Fruit fly (Drosophila melanogaster) whole organism, embryonic: ENCODE measurements around the gene CG6511.
A peak's percentile ranks its signal among the peaks of the same experiment; 100 is the strongest.

ENCODE experiments used
- CG1024 ChIP-seq: fragments of 200-800 bp; sonication (Bioruptor generic); IDR thresholded peaks from 2 replicates; pipeline ENCODE4 v1.3.6; 2022; ENCODE audit warnings: missing biosample characterization, missing genetic modification characterization
- CG11723 ChIP-seq: fragments of 200-800 bp; sonication (Bioruptor generic); optimal IDR thresholded peaks from 2 replicates; lab custom pipeline; 2017; ENCODE audit warnings: missing biosample characterization, mild to moderate bottlenecking, missing genetic modification characterization
- CG1233 ChIP-seq: fragments of 200-800 bp; sonication (Bioruptor generic); optimal IDR thresholded peaks from 4 replicates; lab custom pipeline; 2018; ENCODE audit warnings: missing biosample characterization, mild to moderate bottlenecking, missing genetic modification characterization
- CG15269 ChIP-seq: fragments of 200-800 bp; sonication (Bioruptor generic); optimal IDR thresholded peaks from 2 replicates; lab custom pipeline; 2018; ENCODE audit warnings: missing biosample characterization, mild to moderate bottlenecking, missing genetic modification characterization, moderate library complexity
- CG15479 ChIP-seq: fragments of 200-800 bp; sonication (Bioruptor generic); optimal IDR thresholded peaks from 3 replicates; lab custom pipeline; 2019; ENCODE audit warnings: missing biosample characterization, mild to moderate bottlenecking, missing genetic modification characterization, moderate library complexity
- CG15514 ChIP-seq: fragments of 200-800 bp; sonication (Bioruptor generic); optimal IDR thresholded peaks from 3 replicates; lab custom pipeline; 2017; ENCODE audit warnings: missing biosample characterization, missing genetic modification characterization, mild to moderate bottlenecking, moderate library complexity, missing genetic modification reagents
- CG1832 ChIP-seq: fragments of 200-800 bp; sonication (Bioruptor generic); optimal IDR thresholded peaks from 2 replicates; lab custom pipeline; 2017; ENCODE audit warnings: missing biosample characterization, mild to moderate bottlenecking, missing genetic modification characterization, inconsistent platforms
- CG18476 ChIP-seq: fragments of 200-800 bp; sonication (Bioruptor generic); optimal IDR thresholded peaks from 2 replicates; lab custom pipeline; 2016; ENCODE audit warnings: missing biosample characterization, mild to moderate bottlenecking, missing genetic modification characterization
- CG2116 ChIP-seq: fragments of 200-800 bp; sonication (Bioruptor generic); optimal IDR thresholded peaks from 3 replicates; lab custom pipeline; 2018; ENCODE audit warnings: missing biosample characterization, mild to moderate bottlenecking, missing genetic modification characterization
- CG2120 ChIP-seq: fragments of 200-800 bp; sonication (Bioruptor generic); optimal IDR thresholded peaks from 3 replicates; lab custom pipeline; 2016; ENCODE audit warnings: missing biosample characterization, missing genetic modification characterization
- CG2199 ChIP-seq: fragments of 200-800 bp; sonication (Bioruptor generic); IDR thresholded peaks from 3 replicates; pipeline ENCODE4 v1.3.6; 2022; ENCODE audit warnings: missing biosample characterization, missing genetic modification characterization
- CG3407 ChIP-seq: fragments of 200-800 bp; sonication (Bioruptor generic); optimal IDR thresholded peaks from 2 replicates; lab custom pipeline; 2018; ENCODE audit warnings: missing biosample characterization, mild to moderate bottlenecking, missing genetic modification characterization
- CG34224 ChIP-seq: fragments of 200-800 bp; sonication (Bioruptor generic); IDR thresholded peaks from 3 replicates; pipeline ENCODE4 v1.3.6; 2022; ENCODE audit warnings: missing biosample characterization, missing genetic modification characterization; ENCODE audit not compliant: partially characterized antibody
- CG5180 ChIP-seq: fragments of 200-800 bp; sonication (Bioruptor generic); optimal IDR thresholded peaks from 3 replicates; lab custom pipeline; 2017; ENCODE audit warnings: missing biosample characterization, missing genetic modification characterization, mild to moderate bottlenecking, moderate library complexity, missing genetic modification reagents
- CG6272 ChIP-seq: fragments of 200-800 bp; sonication (Bioruptor generic); IDR thresholded peaks from 2 replicates; pipeline ENCODE4 v1.3.6; 2022; ENCODE audit warnings: missing biosample characterization, missing genetic modification characterization
- CG6854 ChIP-seq: fragments of 200-800 bp; sonication (Bioruptor generic); optimal IDR thresholded peaks from 3 replicates; lab custom pipeline; 2017; ENCODE audit warnings: missing biosample characterization, mild to moderate bottlenecking, missing genetic modification characterization
- CG7987 ChIP-seq: fragments of 200-800 bp; sonication (Bioruptor generic); optimal IDR thresholded peaks from 2 replicates; lab custom pipeline; 2018; ENCODE audit warnings: missing biosample characterization, mild to moderate bottlenecking, missing genetic modification characterization, moderate library complexity
- CG9932 ChIP-seq: fragments of 200-800 bp; sonication (Bioruptor generic); IDR thresholded peaks from 2 replicates; pipeline ENCODE4 v1.3.6; 2022; ENCODE audit warnings: missing biosample characterization, missing genetic modification characterization
- Deaf1 ChIP-seq: fragments of 200-800 bp; optimal IDR thresholded peaks from 3 replicates; lab custom pipeline; 2019; ENCODE audit warnings: missing biosample characterization, mild to moderate bottlenecking, missing genetic modification characterization, moderate library complexity
- Drgx ChIP-seq: fragments of 200-800 bp; sonication (Bioruptor generic); IDR thresholded peaks from 2 replicates; pipeline ENCODE4 v1.3.6; 2022; ENCODE audit warnings: missing biosample characterization, missing genetic modification characterization
- E2f1 ChIP-seq: fragments of 200-800 bp; sonication (Bioruptor generic); IDR thresholded peaks from 2 replicates; pipeline ENCODE4 v1.3.6; 2022; ENCODE audit warnings: missing biosample characterization, missing genetic modification characterization
- Ets65A ChIP-seq: fragments of 200-800 bp; sonication (Bioruptor generic); peaks from one replicate; lab custom pipeline; 2016; ENCODE audit warnings: missing biosample characterization, missing genetic modification characterization
- Mes4 ChIP-seq: fragments of 200-800 bp; sonication (Bioruptor generic); optimal IDR thresholded peaks from 2 replicates; lab custom pipeline; 2016; ENCODE audit warnings: missing biosample characterization, missing genetic modification characterization
- Optix ChIP-seq: fragments of 200-800 bp; sonication (Bioruptor generic); IDR thresholded peaks from 3 replicates; pipeline ENCODE4 v1.3.6; 2022; ENCODE audit warnings: missing biosample characterization, missing genetic modification characterization
- Ravus ChIP-seq: fragments of 200-800 bp; sonication (Bioruptor generic); IDR thresholded peaks from 2 replicates; pipeline ENCODE4 v1.3.6; 2022; ENCODE audit warnings: missing biosample characterization, missing genetic modification characterization
- Scr ChIP-seq: fragments of 200-800 bp; sonication (Bioruptor generic); IDR thresholded peaks from 2 replicates; pipeline ENCODE4 v1.3.6; 2022; ENCODE audit warnings: missing biosample characterization, missing genetic modification characterization; ENCODE audit not compliant: partially characterized antibody
- Side ChIP-seq: fragments of 200-800 bp; sonication (Bioruptor generic); optimal IDR thresholded peaks from 2 replicates; lab custom pipeline; 2016; ENCODE audit warnings: missing biosample characterization, missing genetic modification characterization
- Sox102F ChIP-seq: fragments of 200-800 bp; sonication (Bioruptor generic); optimal IDR thresholded peaks from 2 replicates; lab custom pipeline; 2018; ENCODE audit warnings: missing biosample characterization, mild to moderate bottlenecking, missing genetic modification characterization, moderate library complexity
- amos ChIP-seq: fragments of 200-800 bp; sonication (Bioruptor generic); IDR thresholded peaks from 2 replicates; pipeline ENCODE4 v1.3.6; 2022; ENCODE audit warnings: missing biosample characterization, missing genetic modification characterization; ENCODE audit not compliant: partially characterized antibody
- btn ChIP-seq: fragments of 200-800 bp; sonication (Bioruptor generic); optimal IDR thresholded peaks from 2 replicates; lab custom pipeline; 2016; ENCODE audit warnings: missing biosample characterization, missing genetic modification characterization
- cg ChIP-seq: fragments of 200-800 bp; sonication (Bioruptor generic); optimal IDR thresholded peaks from 3 replicates; lab custom pipeline; 2019; ENCODE audit warnings: missing biosample characterization, mild to moderate bottlenecking, missing genetic modification characterization, moderate library complexity
- dmrt11E ChIP-seq: fragments of 200-800 bp; sonication (Bioruptor generic); optimal IDR thresholded peaks from 3 replicates; lab custom pipeline; 2018; ENCODE audit warnings: missing biosample characterization, mild to moderate bottlenecking, missing genetic modification characterization, moderate library complexity
- ftz-f1 ChIP-seq: fragments of 200-800 bp; sonication (Bioruptor generic); optimal IDR thresholded peaks from 2 replicates; lab custom pipeline; 2016; ENCODE audit warnings: missing biosample characterization, missing genetic modification characterization
- gce ChIP-seq: fragments of 200-800 bp; sonication (Bioruptor generic); IDR thresholded peaks from 3 replicates; pipeline ENCODE4 v1.3.6; 2022; ENCODE audit warnings: missing biosample characterization, missing genetic modification characterization
- gt ChIP-seq: fragments of 200-800 bp; sonication (Bioruptor generic); IDR thresholded peaks from 2 replicates; pipeline ENCODE4 v1.3.6; 2022; ENCODE audit warnings: missing biosample characterization, missing genetic modification characterization
- ham ChIP-seq: fragments of 200-800 bp; sonication (Bioruptor generic); IDR thresholded peaks from 2 replicates; pipeline ENCODE4 v1.3.6; 2022; ENCODE audit warnings: missing biosample characterization, missing genetic modification characterization
- hb ChIP-seq: fragments of 200-800 bp; sonication (Bioruptor generic); IDR thresholded peaks from 3 replicates; pipeline ENCODE4 v1.3.6; 2022; ENCODE audit warnings: missing biosample characterization, missing genetic modification characterization; ENCODE audit not compliant: partially characterized antibody
- mld ChIP-seq: fragments of 200-800 bp; sonication (Bioruptor generic); IDR thresholded peaks from 3 replicates; pipeline ENCODE4 v1.3.6; 2022; ENCODE audit warnings: missing biosample characterization, missing genetic modification characterization; ENCODE audit not compliant: partially characterized antibody
- nmo ChIP-seq: fragments of 200-800 bp; sonication (Bioruptor generic); optimal IDR thresholded peaks from 2 replicates; lab custom pipeline; 2018; ENCODE audit warnings: missing biosample characterization, mild to moderate bottlenecking, missing genetic modification characterization, moderate library complexity
- p53 ChIP-seq: fragments of 200-800 bp; sonication (Bioruptor generic); optimal IDR thresholded peaks from 2 replicates; lab custom pipeline; 2016; ENCODE audit warnings: missing biosample characterization, missing genetic modification characterization
- pb ChIP-seq: fragments of 200-800 bp; sonication (Bioruptor generic); optimal IDR thresholded peaks from 3 replicates; lab custom pipeline; 2016; ENCODE audit warnings: missing biosample characterization, missing genetic modification characterization
- pita ChIP-seq: fragments of 200-800 bp; sonication (Bioruptor generic); optimal IDR thresholded peaks from 2 replicates; lab custom pipeline; 2017; ENCODE audit warnings: missing biosample characterization, mild to moderate bottlenecking, missing genetic modification characterization
- salm ChIP-seq: fragments of 200-800 bp; sonication (Bioruptor generic); optimal IDR thresholded peaks from 2 replicates; lab custom pipeline; 2018; ENCODE audit warnings: missing biosample characterization, mild to moderate bottlenecking, missing genetic modification characterization
- sqz ChIP-seq: fragments of 200-800 bp; sonication (Bioruptor generic); optimal IDR thresholded peaks from 3 replicates; lab custom pipeline; 2018; ENCODE audit warnings: missing biosample characterization, mild to moderate bottlenecking, missing genetic modification characterization
- tll ChIP-seq, 2 experiments: fragments of 200-800 bp in 1 of 2; fragments of >200 bp in 1 of 2; sonication (Bioruptor generic) in 1 of 2; optimal IDR thresholded peaks; 2 replicates each; lab custom pipeline; 2017 to 2019; ENCODE audit warnings: missing biosample characterization in 2 of 2, missing genetic modification characterization in 2 of 2, mild to moderate bottlenecking in 1 of 2, moderate library complexity in 1 of 2
- toy ChIP-seq: fragments of 200-800 bp; sonication (Bioruptor generic); IDR thresholded peaks from 2 replicates; pipeline ENCODE4 v1.3.6; 2022; ENCODE audit warnings: missing biosample characterization, missing genetic modification characterization
- trh ChIP-seq: fragments of 200-800 bp; sonication (Bioruptor generic); optimal IDR thresholded peaks from 2 replicates; lab custom pipeline; 2016; ENCODE audit warnings: missing biosample characterization, missing genetic modification characterization
- wor ChIP-seq: fragments of 200-800 bp; sonication (Bioruptor generic); IDR thresholded peaks from 2 replicates; pipeline ENCODE4 v1.3.6; 2022; ENCODE audit warnings: missing biosample characterization, missing genetic modification characterization
- zfh2 ChIP-seq: fragments of 200-800 bp; sonication (Bioruptor generic); optimal IDR thresholded peaks from 2 replicates; lab custom pipeline; 2016; ENCODE audit warnings: missing biosample characterization, missing genetic modification characterization

CG6511 gene

dm6 chr3L:8672199-8673059, 48.7 kb upstream of the CG6511 start (continued):
- TF ChIP-seq pb (GFP tag; lab: Kevin White, UChicago) (no peak), CG1233 (no peak), Side (no peak), CG6854 (GFP tag; lab: Kevin White, UChicago) (no peak), Optix (GFP tag; lab: Robert Waterston, UW) (no peak), Scr (GFP tag; lab: Robert Waterston, UW) (no peak), hb (GFP tag; lab: Robert Waterston, UW) (0 out of 3 replicates have a peak, but pooled peaks have one; percentile 29), CG9932 (peak; percentile 72), CG7987 (GFP tag; lab: Kevin White, UChicago) (no peak), CG5180 (GFP tag; lab: Kevin White, UChicago) (no peak), zfh2 (GFP tag; lab: Kevin White, UChicago) (peak; percentile 27), Drgx (GFP tag; lab: Robert Waterston, UW) (peak; percentile 76), CG1024 (no peak), salm (tag; lab: Kevin White, UChicago) (no peak), pita (GFP tag; lab: Kevin White, UChicago) (no peak), Deaf1 (tag; lab: Kevin White, UChicago) (peak; percentile 26), gt (no peak), ham (GFP tag; lab: Robert Waterston, UW) (no peak), CG3407 (no peak), cg (no peak), CG2199 (GFP tag; lab: Robert Waterston, UW) (no peak), CG2116 (GFP tag; lab: Kevin White, UChicago) (no peak), CG34224 (GFP tag; lab: Robert Waterston, UW) (0 out of 3 replicates have a peak, but pooled peaks have one; percentile 14), CG11723 (GFP tag; lab: Kevin White, UChicago) (no peak), Mes4 (GFP tag; lab: Kevin White, UChicago) (no peak), tll (GFP tag; optimal IDR thresholded peaks at IDR 0.05; lab: Kevin White, UChicago) (no peak), CG15514 (GFP tag; lab: Kevin White, UChicago) (peak; percentile 32), ftz-f1 (GFP tag; lab: Kevin White, UChicago) (peak; percentile 63), CG18476 (GFP tag; lab: Kevin White, UChicago) (no peak), CG2120 (GFP tag; lab: Kevin White, UChicago) (peak; percentile 86), Ravus (GFP tag; lab: Robert Waterston, UW) (no peak; the same call in 1 of the 2 replicates), CG15269 (peak; percentile 55), CG6272 (GFP tag; lab: Robert Waterston, UW) (no peak), mld (GFP tag; lab: Robert Waterston, UW) (no peak), Ets65A (GFP tag; lab: Kevin White, UChicago) (no peak), dmrt11E (tag; lab: Kevin White, UChicago) (no peak), btn (GFP tag; lab: Kevin White, UChicago) (no peak), amos (GFP tag; lab: Robert Waterston, UW) (no peak), wor (no peak), Sox102F (GFP tag; lab: Kevin White, UChicago) (peak; percentile 51), toy (GFP tag; lab: Robert Waterston, UW) (no peak), sqz (GFP tag; lab: Kevin White, UChicago) (no peak), trh (GFP tag; lab: Kevin White, UChicago) (no peak), E2f1 (GFP tag; lab: Robert Waterston, UW) (peak; percentile 17; the same call in 1 of the 2 replicates), p53 (no peak), CG15479 (GFP tag; lab: Kevin White, UChicago) (no peak), gce (GFP tag; lab: Robert Waterston, UW) (no peak), nmo (peak; percentile 38), CG1832 (GFP tag; lab: Kevin White, UChicago) (peak; percentile 28)
